Worm (Caenorhabditis elegans) whole organism, midembryonic: ENCODE measurements around the gene mcm-7.

Source experiments
- T22C8.4 ChIP-seq: fragments of 200-800 bp; sonication (Bioruptor generic); IDR thresholded peaks from 2 replicates; pipeline ENCODE4 v1.3.6; 2022; ENCODE audit warnings: missing genetic modification characterization, missing compliant biosample characterization
- cog-1 ChIP-seq: sonication (generic microtip); optimal IDR thresholded peaks from 2 replicates; lab custom pipeline; 2016; ENCODE audit warnings: missing genetic modification characterization, missing compliant biosample characterization
- flt-1 ChIP-seq: fragments of 200-800 bp; sonication (Bioruptor generic); IDR thresholded peaks from 2 replicates; pipeline ENCODE4 v1.3.6; 2022; ENCODE audit warnings: missing genetic modification characterization, missing compliant biosample characterization
- klf-2 ChIP-seq: fragments of 200-800 bp; sonication (Bioruptor generic); conservative IDR thresholded peaks from 2 replicates; pipeline ENCODE4 v1.3.6; 2022; ENCODE audit warnings: missing genetic modification reagents, missing genetic modification characterization, missing compliant biosample characterization
- med-1 ChIP-seq: sonication (generic microtip); optimal IDR thresholded peaks from 2 replicates; lab custom pipeline; 2017; ENCODE audit warnings: missing genetic modification characterization, mild to moderate bottlenecking, missing compliant biosample characterization, antibody characterized with exemption, missing genetic modification reagents; ENCODE audit not compliant: insufficient read depth
- ref-1 ChIP-seq: fragments of 200-800 bp; sonication (Bioruptor generic); conservative IDR thresholded peaks from 2 replicates; pipeline ENCODE4 v1.3.6; 2022; ENCODE audit warnings: missing genetic modification reagents, missing genetic modification characterization, missing compliant biosample characterization
- tab-1 ChIP-seq: fragments of 200-800 bp; sonication (Bioruptor generic); IDR thresholded peaks from 2 replicates; pipeline ENCODE4 v1.3.6; 2022; ENCODE audit warnings: missing genetic modification characterization, missing compliant biosample characterization
- ztf-23 ChIP-seq: fragments of 200-800 bp; sonication (Bioruptor generic); IDR thresholded peaks from 2 replicates; pipeline ENCODE4 v1.3.6; 2022; ENCODE audit warnings: missing genetic modification reagents, missing genetic modification characterization, missing compliant biosample characterization
- ztf-29 ChIP-seq: fragments of 200-800 bp; sonication (Bioruptor generic); IDR thresholded peaks from 2 replicates; pipeline ENCODE4 v1.3.6; 2022; ENCODE audit warnings: missing genetic modification reagents, missing genetic modification characterization, missing compliant biosample characterization

The mcm-7 gene

ce11 chrV:4356047-4356612 lies 9.2 kb downstream of the mcm-7 start:
- TF ChIP-seq cog-1 (tag; lab: Kevin White, UChicago), result no peak
- TF ChIP-seq ref-1 (GFP tag; lab: Robert Waterston, UW), result no peak
- no peak for TF ChIP-seq flt-1
- no peak for TF ChIP-seq ztf-29
- TF ChIP-seq tab-1 (GFP tag; lab: Robert Waterston, UW), result no peak
- no peak for TF ChIP-seq ztf-23
- no peak for TF ChIP-seq klf-2 (GFP tag; lab: Robert Waterston, UW)
- no peak for TF ChIP-seq T22C8.4
- TF ChIP-seq med-1 (GFP tag; lab: Kevin White, UChicago), result no peak

ce11 chrV:4357369-4357768 lies 10.4 kb downstream of the mcm-7 start:
- TF ChIP-seq T22C8.4 (no peak), ztf-29 (no peak), cog-1 (tag; lab: Kevin White, UChicago) (peak; percentile 11)

- no peak for TF ChIP-seq klf-2 (GFP tag; lab: Robert Waterston, UW)
Measured at ce11 chrV:4359127-4359526, 12.2 kb downstream of the mcm-7 start.

ce11 chrV:4360018-4360417 lies 13.1 kb downstream of the mcm-7 start:
- TF ChIP-seq klf-2 (GFP tag; lab: Robert Waterston, UW), result no peak
- TF ChIP-seq ztf-29, result no peak

- TF ChIP-seq klf-2 (GFP tag; lab: Robert Waterston, UW), result no peak
- TF ChIP-seq ztf-23, result no peak
- no peak for TF ChIP-seq ztf-29
- no peak for TF ChIP-seq ref-1 (GFP tag; lab: Robert Waterston, UW)
- TF ChIP-seq T22C8.4, result no peak
- no peak for TF ChIP-seq tab-1 (GFP tag; lab: Robert Waterston, UW)
- no peak for TF ChIP-seq cog-1 (tag; lab: Kevin White, UChicago)
- TF ChIP-seq flt-1, result no peak
Measured at ce11 chrV:4361505-4361904, 14.5 kb downstream of the mcm-7 start, which contains the start of gene F32D1.3. Gene F32D1.3 (minus strand): TSS chrV:4361569.

- TF ChIP-seq ztf-29 (no peak), T22C8.4 (no peak), flt-1 (no peak), cog-1 (tag; lab: Kevin White, UChicago) (no peak)
Measured at ce11 chrV:4364517-4364916, 17.6 kb downstream of the mcm-7 start, which contains the start of gene grl-13. Gene grl-13 (minus strand): TSS chrV:4364617.

- no peak for TF ChIP-seq T22C8.4
- no peak for TF ChIP-seq flt-1
- TF ChIP-seq klf-2 (GFP tag; lab: Robert Waterston, UW), result no peak
- no peak for TF ChIP-seq ztf-23
- TF ChIP-seq ref-1 (GFP tag; lab: Robert Waterston, UW), result no peak
- TF ChIP-seq med-1 (GFP tag; lab: Kevin White, UChicago), result no peak
Measured at ce11 chrV:4366440-4366839, 19.5 kb downstream of the mcm-7 start, which contains the start of gene F32D1.11. Gene F32D1.11 (minus strand): TSS chrV:4366540.

DNA sequence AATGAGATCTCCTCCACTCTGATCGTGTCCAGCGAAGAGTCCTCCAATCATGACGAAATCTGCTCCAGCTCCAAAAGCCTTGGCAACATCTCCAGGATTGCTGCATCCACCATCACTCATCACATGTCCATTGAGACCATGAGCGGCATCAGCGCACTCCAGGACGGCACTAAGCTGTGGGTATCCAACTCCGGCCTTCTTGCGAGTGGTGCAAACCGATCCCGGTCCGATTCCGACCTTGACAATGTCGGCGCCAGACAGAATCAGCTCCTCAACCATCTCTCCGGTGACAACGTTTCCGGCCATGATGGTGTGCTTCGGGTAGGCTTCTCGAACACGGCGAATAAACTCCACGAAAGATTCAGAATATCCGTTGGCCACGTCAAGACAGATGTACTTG lies 23.5 kb downstream of the mcm-7 start:
- TF ChIP-seq cog-1 (tag; lab: Kevin White, UChicago), result no peak
- no peak for TF ChIP-seq flt-1
- TF ChIP-seq tab-1 (GFP tag; lab: Robert Waterston, UW), result no peak
- TF ChIP-seq med-1 (GFP tag; lab: Kevin White, UChicago), result no peak
- no peak for TF ChIP-seq klf-2 (GFP tag; lab: Robert Waterston, UW)
- no peak for TF ChIP-seq ref-1 (GFP tag; lab: Robert Waterston, UW)
- TF ChIP-seq ztf-23, result no peak
- TF ChIP-seq ztf-29, result no peak
- TF ChIP-seq T22C8.4, result no peak

DNA sequence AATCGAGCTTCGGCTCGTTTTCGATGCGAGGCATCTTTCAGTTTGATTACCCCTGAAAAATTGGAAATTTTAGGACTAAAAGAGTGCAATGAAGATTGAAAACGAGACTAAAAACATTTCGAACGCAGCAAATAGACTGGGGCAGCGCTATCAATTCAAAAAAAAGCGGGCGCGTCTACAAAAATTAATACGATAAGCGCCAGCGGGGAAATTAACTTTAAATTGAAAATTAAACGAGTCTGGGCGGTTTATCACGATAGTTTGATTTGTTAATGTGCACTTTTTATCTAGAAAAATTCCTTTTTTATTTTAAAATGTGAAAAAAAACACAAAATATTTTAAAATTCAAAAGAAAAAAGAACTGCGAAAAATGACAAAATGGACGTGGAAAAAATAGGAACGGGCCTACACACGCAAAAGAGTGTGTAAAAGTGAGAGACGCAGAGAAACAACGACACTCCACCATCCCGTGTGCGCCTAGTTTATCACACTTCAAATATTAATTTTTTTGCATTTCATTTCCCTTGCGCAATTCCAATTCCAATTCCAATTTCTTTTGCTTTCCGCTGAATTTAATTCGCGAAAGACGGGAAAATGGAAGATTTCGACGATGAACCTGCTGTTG lies 24.5 kb downstream of the mcm-7 start, which contains the start of the genes gmpr-1 and fipp-1:
gmpr-1 (minus strand) TSS at position 75 of the 625 bp plus-strand sequence.
fipp-1 (plus strand) TSS at position 499 of the 625 bp plus-strand sequence.
- TF ChIP-seq klf-2 (GFP tag; lab: Robert Waterston, UW) (no peak), T22C8.4 (no peak), ztf-29 (no peak), tab-1 (GFP tag; lab: Robert Waterston, UW) (no peak), med-1 (GFP tag; lab: Kevin White, UChicago) (no peak), flt-1 (no peak), ref-1 (GFP tag; lab: Robert Waterston, UW) (no peak), cog-1 (tag; lab: Kevin White, UChicago) (no peak)

DNA sequence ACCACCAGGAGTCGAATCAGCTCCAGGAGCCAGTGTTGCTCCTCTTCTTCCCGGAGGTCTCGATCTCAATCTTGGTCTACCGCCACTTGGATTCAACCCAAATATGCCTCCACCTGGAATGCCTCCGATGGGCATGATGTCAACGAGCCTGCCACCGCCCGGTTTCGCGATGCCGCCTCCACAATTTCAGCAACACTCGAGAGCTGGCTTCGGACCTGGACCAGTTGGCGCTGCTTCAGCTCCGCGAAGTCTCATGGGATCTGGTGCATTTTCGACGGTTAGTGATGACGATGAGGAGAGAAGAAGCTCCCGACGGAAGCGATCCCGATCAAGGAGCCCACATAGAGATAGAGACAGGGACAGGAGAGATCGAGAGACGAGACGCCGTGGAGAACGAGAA lies 26.0 kb downstream of the mcm-7 start:
- TF ChIP-seq med-1 (GFP tag; lab: Kevin White, UChicago) (no peak), tab-1 (GFP tag; lab: Robert Waterston, UW) (no peak)

DNA sequence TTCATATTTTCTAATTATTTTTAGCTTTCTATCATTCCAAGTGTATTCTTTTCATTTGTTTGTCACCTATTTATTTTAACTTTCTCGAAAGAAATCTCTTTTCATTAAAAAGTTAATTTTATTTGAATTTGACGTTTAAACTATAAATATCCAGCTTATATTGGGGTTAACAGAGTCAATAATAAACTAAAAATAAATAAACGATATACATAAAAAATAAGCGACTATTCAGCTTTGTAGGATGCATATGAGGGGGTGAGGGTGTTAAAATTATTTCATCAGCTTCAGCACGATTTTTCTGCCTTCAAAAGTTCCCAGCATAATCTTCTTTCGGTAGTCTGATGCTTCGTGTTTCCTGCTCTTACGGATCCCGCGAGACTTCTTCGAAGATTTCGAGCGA lies 26.7 kb downstream of the mcm-7 start:
- TF ChIP-seq ztf-29, result no peak
- no peak for TF ChIP-seq T22C8.4
- TF ChIP-seq ref-1 (GFP tag; lab: Robert Waterston, UW), result no peak
- TF ChIP-seq cog-1 (tag; lab: Kevin White, UChicago), result no peak
- no peak for TF ChIP-seq ztf-23
- no peak for TF ChIP-seq tab-1 (GFP tag; lab: Robert Waterston, UW)
- TF ChIP-seq med-1 (GFP tag; lab: Kevin White, UChicago), result no peak
- TF ChIP-seq flt-1, result no peak
- TF ChIP-seq klf-2 (GFP tag; lab: Robert Waterston, UW), result no peak
